Worm (Caenorhabditis elegans) whole organism, L4 larva: ENCODE measurements around the gene F36H9.5.

ENCODE experiments used
- F44E2.7 ChIP-seq: fragments of 200-800 bp; sonication (Bioruptor generic); IDR thresholded peaks from 2 replicates; pipeline ENCODE4 v2.1.2; 2022; ENCODE audit warnings: missing genetic modification characterization, missing compliant biosample characterization
- Y48G9A.11 ChIP-seq: fragments of 200-800 bp; sonication (Bioruptor generic); IDR thresholded peaks from 2 replicates; pipeline ENCODE4 v1.3.6; 2022; ENCODE audit warnings: missing genetic modification reagents, missing genetic modification characterization, missing compliant biosample characterization
- Y75B8A.6 ChIP-seq: fragments of 200-800 bp; sonication (Bioruptor generic); IDR thresholded peaks from 2 replicates; pipeline ENCODE4 v1.3.6; 2022; ENCODE audit warnings: missing genetic modification reagents, missing genetic modification characterization, missing compliant biosample characterization
- aha-1 ChIP-seq: fragments of 150-350 bp; peaks from one replicate; lab custom pipeline; 2014; ENCODE audit warnings: missing biosample characterization, missing genetic modification characterization
- arid-1 ChIP-seq: fragments of 200-800 bp; sonication (Bioruptor generic); conservative IDR thresholded peaks from 2 replicates; pipeline ENCODE4 v1.3.6; 2022; ENCODE audit warnings: missing genetic modification reagents, missing genetic modification characterization, missing compliant biosample characterization
- attf-4 ChIP-seq: sonication (generic microtip); optimal IDR thresholded peaks from 3 replicates; lab custom pipeline; 2017; ENCODE audit warnings: missing biosample characterization, missing genetic modification characterization
- ces-1 ChIP-seq: fragments of 150-350 bp; sonication (generic microtip); optimal IDR thresholded peaks from 4 replicates; lab custom pipeline; 2014; ENCODE audit warnings: missing biosample characterization, missing genetic modification reagents, missing genetic modification characterization
- dmd-6 ChIP-seq: fragments of 200-800 bp; sonication (Bioruptor generic); IDR thresholded peaks from 2 replicates; pipeline ENCODE4 v1.3.6; 2022; ENCODE audit warnings: missing genetic modification reagents, missing genetic modification characterization, missing compliant biosample characterization
- dmd-8 ChIP-seq: fragments of 200-800 bp; sonication (Bioruptor generic); IDR thresholded peaks from 2 replicates; pipeline ENCODE4 v1.3.6; 2022; ENCODE audit warnings: missing genetic modification characterization, missing compliant biosample characterization
- fkh-10 ChIP-seq: fragments of 150-350 bp; optimal IDR thresholded peaks from 2 replicates; lab custom pipeline; 2014; ENCODE audit warnings: missing biosample characterization, missing genetic modification reagents, missing genetic modification characterization
- fos-1 ChIP-seq: fragments of 150-350 bp; optimal IDR thresholded peaks from 2 replicates; lab custom pipeline; 2014; ENCODE audit warnings: missing biosample characterization, missing genetic modification characterization
- hmg-1.1 ChIP-seq: fragments of 200-800 bp; sonication (Bioruptor generic); IDR thresholded peaks from 2 replicates; pipeline ENCODE4 v1.3.6; 2022; ENCODE audit warnings: missing genetic modification reagents, missing genetic modification characterization, missing compliant biosample characterization
- jun-1 ChIP-seq: fragments of 150-350 bp; optimal IDR thresholded peaks from 2 replicates; lab custom pipeline; 2014; ENCODE audit warnings: missing biosample characterization, missing genetic modification reagents, missing genetic modification characterization
- lin-1 ChIP-seq: fragments of 200-800 bp; sonication (Bioruptor generic); IDR thresholded peaks from 2 replicates; pipeline ENCODE4 v1.3.6; 2022; ENCODE audit warnings: missing genetic modification reagents, missing genetic modification characterization, missing compliant biosample characterization
- lin-15B ChIP-seq: fragments of 150-350 bp; sonication (generic microtip); optimal IDR thresholded peaks from 3 replicates; lab custom pipeline; 2014; ENCODE audit warnings: missing biosample characterization, missing genetic modification characterization
- lin-29 ChIP-seq: fragments of 200-800 bp; sonication (Bioruptor generic); IDR thresholded peaks from 2 replicates; pipeline ENCODE4 v1.3.6; 2022; ENCODE audit warnings: missing genetic modification reagents, missing genetic modification characterization, missing compliant biosample characterization
- lin-39 ChIP-seq: fragments of 150-350 bp; optimal IDR thresholded peaks from 2 replicates; lab custom pipeline; 2014; ENCODE audit warnings: missing biosample characterization, missing genetic modification reagents, missing genetic modification characterization
- lsy-2 ChIP-seq, 2 experiments: fragments of 150-350 bp in 1 of 2; sonication (generic microtip) in 1 of 2; optimal IDR thresholded peaks; 2 replicates each; lab custom pipeline; 2014 to 2017; ENCODE audit warnings: missing biosample characterization in 2 of 2, missing genetic modification characterization in 2 of 2
- madf-5 ChIP-seq, 2 experiments: fragments of 200-800 bp; sonication (Bioruptor generic); IDR thresholded peaks; 2 replicates each; pipeline ENCODE4 v1.3.6; 2022; ENCODE audit warnings: missing compliant biosample characterization in 2 of 2, missing genetic modification characterization in 2 of 2
- madf-9 ChIP-seq: fragments of 200-800 bp; sonication (Bioruptor generic); conservative IDR thresholded peaks from 2 replicates; pipeline ENCODE4 v1.3.6; 2022; ENCODE audit warnings: missing genetic modification reagents, missing genetic modification characterization, missing compliant biosample characterization
- nhr-102 ChIP-seq: sonication (generic microtip); optimal IDR thresholded peaks from 2 replicates; lab custom pipeline; 2016; ENCODE audit warnings: mild to moderate bottlenecking, missing genetic modification characterization, moderate library complexity, missing compliant biosample characterization
- nhr-237 ChIP-seq: sonication (generic microtip); optimal IDR thresholded peaks from 2 replicates; lab custom pipeline; 2017; ENCODE audit warnings: missing biosample characterization, missing genetic modification characterization
- nhr-48 ChIP-seq: sonication (generic microtip); optimal IDR thresholded peaks from 2 replicates; lab custom pipeline; 2016; ENCODE audit warnings: mild to moderate bottlenecking, missing genetic modification characterization, missing compliant biosample characterization
- pha-4 ChIP-seq, 2 experiments: fragments of 150-350 bp in 1 of 2; fragments of 200-800 bp in 1 of 2; sonication (Bioruptor generic) in 1 of 2; IDR thresholded peaks in 1 of 2; optimal IDR thresholded peaks in 1 of 2; 2 replicates each; pipeline versions ENCODE4 v1.3.6 to Lab custom; 2014 to 2022; ENCODE audit warnings: missing genetic modification characterization in 2 of 2, missing genetic modification reagents in 2 of 2, missing biosample characterization in 1 of 2, missing compliant biosample characterization in 1 of 2
- php-3 ChIP-seq: fragments of 200-800 bp; sonication (Bioruptor generic); IDR thresholded peaks from 2 replicates; pipeline ENCODE4 v1.3.6; 2022; ENCODE audit warnings: missing genetic modification reagents, missing genetic modification characterization, missing compliant biosample characterization
- rbr-2 ChIP-seq: sonication (generic microtip); optimal IDR thresholded peaks from 2 replicates; lab custom pipeline; 2016; ENCODE audit warnings: missing genotype, missing genetic modification characterization, missing compliant biosample characterization
- sdz-12 ChIP-seq: fragments of 200-800 bp; sonication (Bioruptor generic); optimal IDR thresholded peaks from 2 replicates; lab custom pipeline; 2018; ENCODE audit warnings: mild to moderate bottlenecking, missing genetic modification characterization, missing compliant biosample characterization
- set-16 ChIP-seq: fragments of 200-800 bp; sonication (Bioruptor generic); IDR thresholded peaks from 2 replicates; pipeline ENCODE4 v1.3.6; 2022; ENCODE audit warnings: missing genetic modification reagents, missing genetic modification characterization, missing compliant biosample characterization
- spr-3 ChIP-seq: fragments of 200-800 bp; sonication (Bioruptor generic); optimal IDR thresholded peaks from 2 replicates; lab custom pipeline; 2018; ENCODE audit warnings: mild to moderate bottlenecking, missing genetic modification characterization, missing compliant biosample characterization
- tag-97 ChIP-seq: fragments of 200-800 bp; sonication (Bioruptor generic); IDR thresholded peaks from 2 replicates; pipeline ENCODE4 v1.3.6; 2022; ENCODE audit warnings: missing genetic modification characterization, missing compliant biosample characterization
- zfp-3 ChIP-seq: fragments of 200-800 bp; sonication (Bioruptor generic); conservative IDR thresholded peaks from 2 replicates; pipeline ENCODE4 v1.3.6; 2022; ENCODE audit warnings: missing genetic modification reagents, missing genetic modification characterization, missing compliant biosample characterization

The F36H9.5 gene

DNA sequence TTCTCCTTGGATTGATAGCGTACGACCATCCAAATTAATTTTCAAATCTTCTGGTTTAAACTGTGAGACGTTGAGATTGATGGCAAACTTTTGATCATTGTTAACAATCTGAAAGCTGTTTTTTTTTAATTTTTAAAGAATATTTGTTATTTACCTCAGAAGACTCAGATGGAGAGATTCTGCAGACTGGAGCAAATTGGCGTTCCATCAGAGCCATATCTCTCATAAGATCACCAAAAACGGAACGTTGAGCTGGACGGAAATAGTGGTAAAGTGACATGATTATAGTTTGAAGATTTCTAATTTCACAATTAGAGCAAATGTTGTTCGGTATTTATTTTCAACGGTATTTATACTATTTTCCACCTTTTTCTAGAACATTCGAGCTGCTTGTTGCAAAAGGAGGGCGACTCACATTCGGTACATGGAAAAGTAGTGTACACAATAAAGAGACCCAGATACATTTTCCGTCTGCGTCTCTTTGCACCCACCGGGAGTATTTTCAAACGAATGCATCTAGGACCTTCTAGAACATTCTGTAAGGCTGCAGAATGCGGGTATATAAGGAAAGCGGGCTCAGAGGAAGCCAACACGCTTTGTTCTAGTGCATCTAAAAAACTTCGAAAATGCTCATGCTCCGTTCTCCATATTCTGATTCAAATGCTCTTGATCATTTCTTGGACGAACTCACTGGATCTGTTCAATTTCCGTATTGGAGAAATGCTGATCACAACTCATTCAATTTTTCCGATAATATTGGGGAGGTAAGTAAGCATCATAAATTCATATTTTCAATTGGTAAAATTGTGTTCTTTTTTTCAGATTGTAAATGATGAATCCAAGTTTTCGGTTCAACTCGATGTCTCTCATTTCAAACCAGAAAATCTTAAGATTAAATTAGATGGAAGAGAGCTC, 23.1 kb upstream of the F36H9.5 start, which contains the start of the genes hsp-16.2 and hsp-16.41 (continued):
- TF ChIP-seq sdz-12 (GFP tag; lab: Kevin White, UChicago), result peak; percentile 52
- peak; percentile 94 for TF ChIP-seq nhr-48 (tag; lab: Kevin White, UChicago)
- TF ChIP-seq lsy-2 (tag; optimal IDR thresholded peaks at IDR 0.05; lab: Kevin White, UChicago), result peak in 1 of 2 experiments; percentile 77
- TF ChIP-seq dmd-8 (GFP tag; lab: Robert Waterston, UW), result no peak
- 0 out of 2 replicates have a peak, but pooled peaks have one; percentile 5 for TF ChIP-seq madf-9
- TF ChIP-seq lin-1 (GFP tag; lab: Robert Waterston, UW), result no peak; the same call in 1 of the 2 replicates

DNA sequence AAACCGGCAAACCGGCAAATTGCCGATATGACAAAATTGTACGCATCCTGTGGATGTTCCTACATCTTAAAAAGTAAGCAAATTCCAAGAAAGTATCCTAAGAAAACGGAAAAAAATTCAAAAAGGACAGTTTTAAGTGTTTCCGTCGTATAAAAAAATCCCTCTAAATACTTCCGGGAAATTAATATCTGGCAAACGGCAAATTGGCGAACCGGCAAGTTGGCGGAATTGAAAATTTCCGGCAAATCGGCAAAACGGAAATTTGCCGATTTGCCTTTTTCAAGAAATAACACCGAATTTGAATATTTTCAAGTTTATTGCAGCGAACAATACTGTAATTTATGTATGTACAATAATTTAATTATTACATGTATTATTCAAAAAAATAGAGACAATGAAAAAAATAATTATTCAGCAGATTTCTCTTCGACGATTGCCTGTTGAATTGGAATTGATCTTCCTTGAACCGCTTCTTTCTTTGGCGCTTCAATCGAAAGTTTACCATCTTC, 22.3 kb upstream of the F36H9.5 start:
- no peak for TF ChIP-seq hmg-1.1 (GFP tag; lab: Robert Waterston, UW)
- no peak for TF ChIP-seq pha-4 (GFP tag; IDR thresholded peaks at IDR 0.05; lab: Robert Waterston, UW)
- TF ChIP-seq pha-4 (tag; optimal IDR thresholded peaks at IDR 0.05; lab: Kevin White, UChicago), result peak; percentile 5
- TF ChIP-seq madf-5 (GFP tag; IDR thresholded peaks at IDR 0.05; lab: Robert Waterston, UW), result 0 out of 4 replicates have a peak, but pooled peaks of 1 of the 2 experiments have one; percentile 5
- TF ChIP-seq zfp-3 (GFP tag; lab: Robert Waterston, UW), result 0 out of 2 replicates have a peak, but pooled peaks have one; percentile 56

- TF ChIP-seq fkh-10 (GFP tag; lab: Kevin White, UChicago) (no peak), Y75B8A.6 (GFP tag; lab: Robert Waterston, UW) (no peak), lin-1 (GFP tag; lab: Robert Waterston, UW) (no peak), lin-29 (GFP tag; lab: Robert Waterston, UW) (no peak), spr-3 (no peak), arid-1 (GFP tag; lab: Robert Waterston, UW) (no peak)
Measured at ce11 chrV:1803043-1803442, 21.2 kb upstream of the F36H9.5 start, which contains the start of gene srt-41. TSS of gene srt-41 (minus strand) at chrV:1803143.

DNA sequence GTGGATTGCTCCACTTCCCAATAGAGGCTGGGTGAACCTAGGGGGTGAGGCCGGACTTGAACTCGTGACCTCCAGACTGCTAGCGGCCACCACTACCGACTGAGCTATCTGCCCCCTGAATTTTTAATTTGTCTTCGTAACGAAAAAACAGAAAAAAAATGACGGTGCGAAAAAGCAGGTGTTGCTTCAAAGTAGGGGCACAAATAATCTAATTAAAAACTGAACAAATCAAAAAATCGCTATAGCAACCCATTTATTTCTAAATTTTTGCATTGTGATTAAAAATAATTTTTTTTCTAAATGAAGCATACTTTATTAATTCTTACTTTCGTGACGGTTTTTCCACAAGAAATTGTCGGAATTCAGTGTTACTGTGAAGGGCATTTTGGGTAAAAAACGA, 16.1 kb upstream of the F36H9.5 start, which contains the start of gene F36H9.10:
Gene F36H9.10 (plus strand): TSS at position 301 of the 400 bp plus-strand sequence.
- TF ChIP-seq set-16 (GFP tag; lab: Robert Waterston, UW) (0 out of 2 replicates have a peak, but pooled peaks have one; percentile 28), aha-1 (tag; lab: Kevin White, UChicago) (no peak), Y48G9A.11 (no peak)

- TF ChIP-seq ces-1 (GFP tag; lab: Kevin White, UChicago) (no peak), Y75B8A.6 (GFP tag; lab: Robert Waterston, UW) (no peak), nhr-237 (tag; lab: Kevin White, UChicago) (no peak), php-3 (GFP tag; lab: Robert Waterston, UW) (no peak), madf-5 (GFP tag; IDR thresholded peaks at IDR 0.05; lab: Robert Waterston, UW) (no peak), sdz-12 (GFP tag; lab: Kevin White, UChicago) (no peak), fos-1 (no peak), lin-39 (tag; lab: Kevin White, UChicago) (no peak), nhr-102 (tag; lab: Kevin White, UChicago) (no peak), tag-97 (no peak), dmd-6 (no peak), F44E2.7 (GFP tag; lab: Robert Waterston, UW) (no peak), attf-4 (tag; lab: Kevin White, UChicago) (no peak), rbr-2 (tag; lab: Kevin White, UChicago) (no peak), jun-1 (tag; lab: Kevin White, UChicago) (no peak), lin-15B (no peak), pha-4 (GFP tag; IDR thresholded peaks at IDR 0.05; lab: Robert Waterston, UW) (no peak), pha-4 (tag; optimal IDR thresholded peaks at IDR 0.05; lab: Kevin White, UChicago) (no peak)
- TF ChIP-seq, all 104 proteins: peak for 0
Measured at ce11 chrV:1794218-1794617, 12.4 kb upstream of the F36H9.5 start, which contains the start of gene F36H9.1. TSS of gene F36H9.1 (plus strand) at chrV:1794518.
